Fruit fly (Drosophila melanogaster): ENCODE results near the gene CG6996.
A peak's percentile ranks its signal among the peaks of the same experiment; 100 is the strongest.

Gene CG6996

dm6 chr3L:20183345-20184088, 23.8 kb upstream of the CG6996 start (continued):
- TF ChIP-seq NC2β (GFP tag; optimal IDR thresholded peaks at IDR 0.05) = peak; percentile 11
- TF ChIP-seq lab (GFP tag; optimal IDR thresholded peaks at IDR 0.05) = peak; percentile 75
- TF ChIP-seq CG17186 (GFP tag; optimal IDR thresholded peaks at IDR 0.05) = no peak
- TF ChIP-seq CG17328 (GFP tag; IDR thresholded peaks at IDR 0.05) = 0 out of 2 replicates have a peak, but pooled peaks have one; percentile 19
- peak; percentile 56; the same call in 1 of the 2 replicates for TF ChIP-seq seq (GFP tag; IDR thresholded peaks at IDR 0.05)
- TF ChIP-seq hth (optimal IDR thresholded peaks at IDR 0.05) = no peak
- no peak for TF ChIP-seq gsb-n (tag; optimal IDR thresholded peaks at IDR 0.05)
- peak; percentile 47 for TF ChIP-seq Ada2b (GFP tag; IDR thresholded peaks at IDR 0.05)
- peak; percentile 52 for TF ChIP-seq Hr3 (GFP tag; optimal IDR thresholded peaks at IDR 0.05)
- peak; percentile 48 for TF ChIP-seq esg (GFP tag; conservative IDR thresholded peaks at IDR 0.05)
- TF ChIP-seq Oaz (GFP tag; IDR thresholded peaks at IDR 0.05) = no peak
- TF ChIP-seq sim (GFP tag; IDR thresholded peaks at IDR 0.05) = no peak
- peak; percentile 40 for TF ChIP-seq fd96Cb (tag; optimal IDR thresholded peaks at IDR 0.05)
- TF ChIP-seq CG3847 (GFP tag; IDR thresholded peaks at IDR 0.05) = 0 out of 2 replicates have a peak, but pooled peaks have one; percentile 8
- TF ChIP-seq Oli (tag; optimal IDR thresholded peaks at IDR 0.05) = peak; percentile 48
- no peak for TF ChIP-seq MTF-1 (GFP tag; optimal IDR thresholded peaks at IDR 0.05; ENCODE audit: borderline replicate concordance)
- TF ChIP-seq Fer2 (tag; optimal IDR thresholded peaks at IDR 0.05) = no peak
- 0 out of 2 replicates have a peak, but pooled peaks have one; percentile 12 for TF ChIP-seq Adf1 (GFP tag; IDR thresholded peaks at IDR 0.05)
- no peak for TF ChIP-seq CG1024 (GFP tag; IDR thresholded peaks at IDR 0.05)
- TF ChIP-seq scrt (GFP tag; optimal IDR thresholded peaks at IDR 0.05) = peak; percentile 14
- no peak for TF ChIP-seq CG18011 (GFP tag; optimal IDR thresholded peaks at IDR 0.05)
- TF ChIP-seq az2 (GFP tag; optimal IDR thresholded peaks at IDR 0.05) = peak; percentile 22
- TF ChIP-seq Lhr (GFP tag; optimal IDR thresholded peaks at IDR 0.05) = no peak
- TF ChIP-seq oc (tag; optimal IDR thresholded peaks at IDR 0.05) = no peak
- TF ChIP-seq fd3F (GFP tag; optimal IDR thresholded peaks at IDR 0.05) = peak; percentile 17
- peak; percentile 7 for TF ChIP-seq tap (tag; optimal IDR thresholded peaks at IDR 0.05)
- TF ChIP-seq CG12299 (tag; optimal IDR thresholded peaks at IDR 0.05) = no peak
- TF ChIP-seq BEAF-32 (GFP tag; optimal IDR thresholded peaks at IDR 0.05) = no peak
- peak; percentile 42 for TF ChIP-seq CG18619 (GFP tag; optimal IDR thresholded peaks at IDR 0.05)
- TF ChIP-seq nau (GFP tag; optimal IDR thresholded peaks at IDR 0.05) = peak; percentile 47
- TF ChIP-seq vfl (GFP tag; optimal IDR thresholded peaks at IDR 0.05) = no peak
- no peak for TF ChIP-seq sd (tag; optimal IDR thresholded peaks at IDR 0.05)
- TF ChIP-seq CG3726 (GFP tag; IDR thresholded peaks at IDR 0.05) = no peak
- TF ChIP-seq sima (GFP tag; optimal IDR thresholded peaks at IDR 0.05) = no peak
- no peak for TF ChIP-seq ftz-f1 (GFP tag; optimal IDR thresholded peaks at IDR 0.05)
- TF ChIP-seq ranshi (GFP tag; IDR thresholded peaks at IDR 0.05) = peak; percentile 35; the same call in 1 of the 2 replicates
- peak; percentile 60 for TF ChIP-seq phol (tag; optimal IDR thresholded peaks at IDR 0.05)
- TF ChIP-seq CG2875 (GFP tag; optimal IDR thresholded peaks at IDR 0.05) = peak; percentile 25
- TF ChIP-seq CG11560 (tag; IDR thresholded peaks at IDR 0.05) = 0 out of 3 replicates have a peak, but pooled peaks have one; percentile 44
- TF ChIP-seq CG18764 (GFP tag; optimal IDR thresholded peaks at IDR 0.05) = no peak
- no peak for TF ChIP-seq Dfd (GFP tag; optimal IDR thresholded peaks at IDR 0.05)
- no peak for TF ChIP-seq Hr78 (GFP tag; optimal IDR thresholded peaks at IDR 0.05)
- TF ChIP-seq CG13624 (GFP tag; optimal IDR thresholded peaks at IDR 0.05) = no peak
- no peak for TF ChIP-seq Six4 (GFP tag; optimal IDR thresholded peaks at IDR 0.05)
- peak; percentile 59 for TF ChIP-seq CG3281 (GFP tag; optimal IDR thresholded peaks at IDR 0.05)
- peak; percentile 36 for TF ChIP-seq CG10267 (tag; optimal IDR thresholded peaks at IDR 0.05)
- peak; percentile 9 for TF ChIP-seq Max (GFP tag; optimal IDR thresholded peaks at IDR 0.05)
- TF ChIP-seq wek (GFP tag; optimal IDR thresholded peaks at IDR 0.05) = no peak
- no peak for TF ChIP-seq Rx (GFP tag; IDR thresholded peaks at IDR 0.05)

Measured in whole organism, embryonic.